Fruit fly (Drosophila melanogaster): Measurements from ENCODE around the gene Caf1-180.
A peak's percentile ranks its signal among the peaks of the same experiment; 100 is the strongest.

The Caf1-180 gene

dm6 chrX:8583159-8583558 is 22.9 kb downstream of the Caf1-180 start (continued):
- TF ChIP-seq CG12236 (GFP tag; optimal IDR thresholded peaks at IDR 0.05), result no peak
- TF ChIP-seq insv (GFP tag; optimal IDR thresholded peaks at IDR 0.05), result no peak
- TF ChIP-seq Dll (GFP tag; IDR thresholded peaks at IDR 0.05; ENCODE audit: partially characterized antibody), result no peak
- no peak for TF ChIP-seq mld (GFP tag; IDR thresholded peaks at IDR 0.05; ENCODE audit: partially characterized antibody)
- TF ChIP-seq Doc3 (GFP tag; IDR thresholded peaks at IDR 0.05; ENCODE audit: partially characterized antibody), result no peak
- no peak for TF ChIP-seq CG8089 (GFP tag; optimal IDR thresholded peaks at IDR 0.05)
- no peak for TF ChIP-seq sr (GFP tag; IDR thresholded peaks at IDR 0.05)
- no peak for TF ChIP-seq twi (tag; optimal IDR thresholded peaks at IDR 0.05)
- TF ChIP-seq CG5180 (GFP tag; optimal IDR thresholded peaks at IDR 0.05), result no peak
- no peak for TF ChIP-seq pfk (GFP tag; optimal IDR thresholded peaks at IDR 0.05)
- TF ChIP-seq Adf1 (GFP tag; IDR thresholded peaks at IDR 0.05), result no peak
- TF ChIP-seq CG6683 (GFP tag; optimal IDR thresholded peaks at IDR 0.05), result no peak
- TF ChIP-seq CG2199 (GFP tag; IDR thresholded peaks at IDR 0.05), result no peak
- TF ChIP-seq sug (tag; optimal IDR thresholded peaks at IDR 0.05), result no peak
- TF ChIP-seq CG15696 (tag; optimal IDR thresholded peaks at IDR 0.05), result no peak
- peak; percentile 36 for TF ChIP-seq CG2678 (tag; optimal IDR thresholded peaks at IDR 0.05)
- no peak for TF ChIP-seq CG17612 (GFP tag; IDR thresholded peaks at IDR 0.05)
- TF ChIP-seq ttk (GFP tag; IDR thresholded peaks at IDR 0.05), result no peak
- no peak for TF ChIP-seq ato (GFP tag; IDR thresholded peaks at IDR 0.05; ENCODE audit: partially characterized antibody)
- no peak for TF ChIP-seq CG4617 (GFP tag; optimal IDR thresholded peaks at IDR 0.05; ENCODE audit: borderline replicate concordance)
- no peak for TF ChIP-seq CG31388 (GFP tag; optimal IDR thresholded peaks at IDR 0.05)
- no peak for TF ChIP-seq Asciz (GFP tag; optimal IDR thresholded peaks at IDR 0.05)
- no peak for TF ChIP-seq fru (optimal IDR thresholded peaks at IDR 0.05)
- TF ChIP-seq HHEX (GFP tag; optimal IDR thresholded peaks at IDR 0.05), result peak; percentile 19
- TF ChIP-seq CG3163 (GFP tag; optimal IDR thresholded peaks at IDR 0.05), result no peak
- no peak for TF ChIP-seq Atf6 (GFP tag; IDR thresholded peaks at IDR 0.05)
- TF ChIP-seq CG10147 (GFP tag; optimal IDR thresholded peaks at IDR 0.05), result peak; percentile 19
- no peak for TF ChIP-seq CG12071 (GFP tag; optimal IDR thresholded peaks at IDR 0.05)
- no peak for TF ChIP-seq NC2α (GFP tag; optimal IDR thresholded peaks at IDR 0.05)
- TF ChIP-seq dmrt99B (tag; optimal IDR thresholded peaks at IDR 0.05), result peak; percentile 16
- TF ChIP-seq klu (GFP tag; IDR thresholded peaks at IDR 0.05), result no peak
- TF ChIP-seq dimm (GFP tag; IDR thresholded peaks at IDR 0.05), result no peak
- 0 out of 2 replicates have a peak, but pooled peaks have one; percentile 23 for TF ChIP-seq CG31441 (GFP tag; IDR thresholded peaks at IDR 0.05)
- no peak for TF ChIP-seq trem (tag; optimal IDR thresholded peaks at IDR 0.05)
- TF ChIP-seq gce (GFP tag; IDR thresholded peaks at IDR 0.05), result no peak
- no peak for TF ChIP-seq jumu (GFP tag; optimal IDR thresholded peaks at IDR 0.05)
- TF ChIP-seq otp (GFP tag; IDR thresholded peaks at IDR 0.05), result no peak
- no peak for TF ChIP-seq Sry-δ (GFP tag; optimal IDR thresholded peaks at IDR 0.05)
- no peak for TF ChIP-seq yki (optimal IDR thresholded peaks at IDR 0.05)
- TF ChIP-seq CG17361 (GFP tag; IDR thresholded peaks at IDR 0.05), result 0 out of 3 replicates have a peak, but pooled peaks have one; percentile 13
- no peak for TF ChIP-seq CG10267 (tag; optimal IDR thresholded peaks at IDR 0.05)
- no peak for TF ChIP-seq Kr (GFP tag; optimal IDR thresholded peaks at IDR 0.05)
- peak; percentile 13 for TF ChIP-seq CG9727 (GFP tag; optimal IDR thresholded peaks at IDR 0.05)
- TF ChIP-seq CG7786 (GFP tag; optimal IDR thresholded peaks at IDR 0.05), result no peak
- TF ChIP-seq usp (GFP tag; optimal IDR thresholded peaks at IDR 0.05), result no peak
- TF ChIP-seq bcd (GFP tag; optimal IDR thresholded peaks at IDR 0.05), result no peak
- no peak for TF ChIP-seq CG15601 (tag; optimal IDR thresholded peaks at IDR 0.05)
- TF ChIP-seq CG10654 (GFP tag; optimal IDR thresholded peaks at IDR 0.05), result no peak
- no peak for TF ChIP-seq Pdp1 (GFP tag; optimal IDR thresholded peaks at IDR 0.05)
- TF ChIP-seq ems (GFP tag; optimal IDR thresholded peaks at IDR 0.05), result no peak
- TF ChIP-seq grn (GFP tag; optimal IDR thresholded peaks at IDR 0.05), result no peak
- TF ChIP-seq ase (GFP tag; IDR thresholded peaks at IDR 0.05), result no peak
